Worm (Caenorhabditis elegans) whole organism, late embryonic: ENCODE results near the gene col-180.

Source experiments
- F13H6.1 ChIP-seq: sonication (generic microtip); optimal IDR thresholded peaks from 2 replicates; lab custom pipeline; 2016; ENCODE audit warnings: missing genetic modification characterization, missing compliant biosample characterization
- Y22D7AL.16 ChIP-seq: sonication (generic microtip); optimal IDR thresholded peaks from 2 replicates; lab custom pipeline; 2016; ENCODE audit warnings: missing genetic modification characterization, missing compliant biosample characterization
- ahr-1 ChIP-seq: sonication (generic microtip); optimal IDR thresholded peaks from 2 replicates; lab custom pipeline; 2016; ENCODE audit warnings: missing genetic modification characterization, missing compliant biosample characterization
- ceh-19 ChIP-seq: fragments of 200-800 bp; sonication (Bioruptor generic); optimal IDR thresholded peaks from 2 replicates; lab custom pipeline; 2018; ENCODE audit warnings: mild to moderate bottlenecking, missing genetic modification characterization, missing compliant biosample characterization
- ceh-2 ChIP-seq: sonication (generic microtip); optimal IDR thresholded peaks from 2 replicates; lab custom pipeline; 2016; ENCODE audit warnings: missing genotype, missing genetic modification characterization, missing compliant biosample characterization
- ceh-34 ChIP-seq: sonication (generic microtip); optimal IDR thresholded peaks from 2 replicates; lab custom pipeline; 2016; ENCODE audit warnings: mild to moderate bottlenecking, missing genetic modification characterization, missing compliant biosample characterization
- ceh-6 ChIP-seq: fragments of 200-800 bp; sonication (Bioruptor generic); optimal IDR thresholded peaks from 2 replicates; lab custom pipeline; 2018; ENCODE audit warnings: mild to moderate bottlenecking, missing genetic modification characterization, missing compliant biosample characterization
- che-1 ChIP-seq: sonication (generic microtip); optimal IDR thresholded peaks from 2 replicates; lab custom pipeline; 2016; ENCODE audit warnings: mild to moderate bottlenecking, missing genetic modification characterization, missing compliant biosample characterization
- dve-1 ChIP-seq: sonication (generic microtip); optimal IDR thresholded peaks from 2 replicates; lab custom pipeline; 2017; ENCODE audit warnings: antibody characterized with exemption, mild to moderate bottlenecking, missing genetic modification characterization, missing compliant biosample characterization
- elt-2 ChIP-seq: sonication (generic microtip); optimal IDR thresholded peaks from 2 replicates; lab custom pipeline; 2016; ENCODE audit warnings: missing genetic modification reagents, missing genetic modification characterization, missing compliant biosample characterization
- elt-4 ChIP-seq: sonication (generic microtip); optimal IDR thresholded peaks from 2 replicates; lab custom pipeline; 2016; ENCODE audit warnings: missing genetic modification characterization, missing compliant biosample characterization
- ets-4 ChIP-seq: sonication (generic microtip); optimal IDR thresholded peaks from 2 replicates; lab custom pipeline; 2016; ENCODE audit warnings: missing genetic modification characterization, missing compliant biosample characterization
- fax-1 ChIP-seq: sonication (generic microtip); optimal IDR thresholded peaks from 2 replicates; lab custom pipeline; 2016; ENCODE audit warnings: missing genotype, missing genetic modification characterization, missing compliant biosample characterization
- hlh-15 ChIP-seq: sonication (generic microtip); optimal IDR thresholded peaks from 2 replicates; lab custom pipeline; 2016; ENCODE audit warnings: missing genetic modification characterization, missing compliant biosample characterization
- hlh-30 ChIP-seq: sonication (generic microtip); optimal IDR thresholded peaks from 2 replicates; lab custom pipeline; 2017; ENCODE audit warnings: antibody characterized with exemption, missing genetic modification characterization, missing compliant biosample characterization; ENCODE audit not compliant: insufficient read depth
- lin-11 ChIP-seq: fragments of 200-800 bp; sonication (Bioruptor generic); optimal IDR thresholded peaks from 2 replicates; lab custom pipeline; 2018; ENCODE audit warnings: mild to moderate bottlenecking, missing genetic modification characterization, missing compliant biosample characterization
- mec-3 ChIP-seq: sonication (generic microtip); optimal IDR thresholded peaks from 2 replicates; lab custom pipeline; 2016; ENCODE audit warnings: borderline replicate concordance, missing genetic modification characterization, missing compliant biosample characterization
- nfya-1 ChIP-seq: sonication (generic microtip); optimal IDR thresholded peaks from 2 replicates; lab custom pipeline; 2017; ENCODE audit warnings: missing genetic modification characterization, mild to moderate bottlenecking, missing compliant biosample characterization, antibody characterized with exemption, moderate library complexity
- nhr-232 ChIP-seq: sonication (generic microtip); optimal IDR thresholded peaks from 2 replicates; lab custom pipeline; 2016; ENCODE audit warnings: missing genetic modification characterization, missing compliant biosample characterization
- pag-3 ChIP-seq: sonication (generic microtip); optimal IDR thresholded peaks from 2 replicates; lab custom pipeline; 2016; ENCODE audit warnings: missing compliant biosample characterization, missing genetic modification characterization, borderline replicate concordance
- pax-1 ChIP-seq: fragments of 150-350 bp; optimal IDR thresholded peaks from 2 replicates; lab custom pipeline; 2014; ENCODE audit warnings: missing biosample characterization, missing genetic modification characterization
- pha-2 ChIP-seq: sonication (generic microtip); optimal IDR thresholded peaks from 2 replicates; lab custom pipeline; 2017; ENCODE audit warnings: mild to moderate bottlenecking, missing genetic modification characterization, missing compliant biosample characterization
- pqm-1 ChIP-seq: sonication (generic microtip); optimal IDR thresholded peaks from 2 replicates; lab custom pipeline; 2016; ENCODE audit warnings: missing genetic modification characterization, missing compliant biosample characterization
- ref-2 ChIP-seq: sonication (generic microtip); optimal IDR thresholded peaks from 2 replicates; lab custom pipeline; 2016; ENCODE audit warnings: missing genetic modification characterization, missing compliant biosample characterization
- sdc-2 ChIP-seq: sonication (generic microtip); optimal IDR thresholded peaks from 2 replicates; lab custom pipeline; 2016; ENCODE audit warnings: missing genotype, missing genetic modification characterization, missing compliant biosample characterization
- syd-9 ChIP-seq: sonication (generic microtip); optimal IDR thresholded peaks from 2 replicates; lab custom pipeline; 2016; ENCODE audit warnings: mild to moderate bottlenecking, missing genetic modification characterization, moderate library complexity, missing compliant biosample characterization
- tbx-2 ChIP-seq: sonication (generic microtip); optimal IDR thresholded peaks from 2 replicates; lab custom pipeline; 2016; ENCODE audit warnings: missing genetic modification characterization, missing compliant biosample characterization

Gene col-180

ce11 chrX:11664184-11664583 lies 47.9 kb downstream of the col-180 start:
- no peak for TF ChIP-seq pha-2 (tag; lab: Kevin White, UChicago)
- TF ChIP-seq fax-1 (tag; lab: Kevin White, UChicago), result no peak
- TF ChIP-seq tbx-2 (tag; lab: Kevin White, UChicago), result no peak
- TF ChIP-seq nfya-1 (tag; lab: Kevin White, UChicago), result no peak
- TF ChIP-seq sdc-2, result no peak

- TF ChIP-seq ceh-2 (no peak), ref-2 (tag; lab: Kevin White, UChicago) (no peak), elt-2 (tag; lab: Kevin White, UChicago) (peak; percentile 48), ceh-34 (peak; percentile 31), tbx-2 (tag; lab: Kevin White, UChicago) (peak; percentile 10), nhr-232 (tag; lab: Kevin White, UChicago) (peak; percentile 2), ceh-6 (GFP tag; lab: Kevin White, UChicago) (peak; percentile 47), che-1 (tag; lab: Kevin White, UChicago) (peak; percentile 18), ceh-19 (GFP tag; lab: Kevin White, UChicago) (peak; percentile 4)
Observed at ce11 chrX:11662557-11662956, 49.5 kb downstream of the col-180 start.

ce11 chrX:11662069-11662468 lies 50.0 kb downstream of the col-180 start:
- TF ChIP-seq ets-4 (no peak), pax-1 (tag; lab: Kevin White, UChicago) (no peak), pag-3 (tag; lab: Kevin White, UChicago) (no peak), nfya-1 (tag; lab: Kevin White, UChicago) (no peak), syd-9 (tag; lab: Kevin White, UChicago) (no peak), F13H6.1 (tag; lab: Kevin White, UChicago) (no peak), lin-11 (tag; lab: Kevin White, UChicago) (no peak), hlh-15 (tag; lab: Kevin White, UChicago) (no peak), mec-3 (no peak), hlh-30 (tag; lab: Kevin White, UChicago) (no peak), elt-4 (no peak), pqm-1 (tag; lab: Kevin White, UChicago) (no peak), Y22D7AL.16 (tag; lab: Kevin White, UChicago) (no peak), ahr-1 (tag; lab: Kevin White, UChicago) (no peak), dve-1 (tag; lab: Kevin White, UChicago) (no peak)

ce11 chrX:11661625-11662024 lies 50.5 kb downstream of the col-180 start, which contains the start of gene sfxn-1.5:
Gene sfxn-1.5, minus strand, starts transcription at chrX:11661660.
- TF ChIP-seq elt-2 (tag; lab: Kevin White, UChicago) (peak; percentile 97), elt-4 (no peak), hlh-15 (tag; lab: Kevin White, UChicago) (no peak)
- TF ChIP-seq, all 69 proteins: peak for 1
